Fruit fly (Drosophila melanogaster) whole organism, embryonic: ENCODE data around the gene CG3040.

ENCODE experiments used
- ATbp ChIP-seq: fragments of 200-800 bp; sonication (Bioruptor generic); optimal IDR thresholded peaks from 2 replicates; lab custom pipeline; 2017; ENCODE audit warnings: missing biosample characterization, mild to moderate bottlenecking, missing genetic modification characterization, missing genetic modification reagents
- CG12236 ChIP-seq: fragments of 200-800 bp; sonication (Bioruptor generic); optimal IDR thresholded peaks from 2 replicates; lab custom pipeline; 2016; ENCODE audit warnings: missing biosample characterization, missing genetic modification characterization
- CG1233 ChIP-seq: fragments of 200-800 bp; sonication (Bioruptor generic); optimal IDR thresholded peaks from 4 replicates; lab custom pipeline; 2018; ENCODE audit warnings: missing biosample characterization, mild to moderate bottlenecking, missing genetic modification characterization
- CG12744 ChIP-seq: fragments of 200-800 bp; sonication (Bioruptor generic); optimal IDR thresholded peaks from 2 replicates; lab custom pipeline; 2016; ENCODE audit warnings: missing biosample characterization, missing genetic modification characterization
- CG13424 ChIP-seq: fragments of 200-800 bp; sonication (Bioruptor generic); optimal IDR thresholded peaks from 2 replicates; lab custom pipeline; 2019; ENCODE audit warnings: missing biosample characterization, mild to moderate bottlenecking, missing genetic modification characterization, moderate library complexity
- CG15479 ChIP-seq: fragments of 200-800 bp; sonication (Bioruptor generic); optimal IDR thresholded peaks from 3 replicates; lab custom pipeline; 2019; ENCODE audit warnings: missing biosample characterization, mild to moderate bottlenecking, missing genetic modification characterization, moderate library complexity
- CG15601 ChIP-seq: fragments of 200-800 bp; sonication (Bioruptor generic); optimal IDR thresholded peaks from 3 replicates; lab custom pipeline; 2019; ENCODE audit warnings: missing biosample characterization, mild to moderate bottlenecking, missing genetic modification characterization, moderate library complexity
- CG17361 ChIP-seq: fragments of 200-800 bp; sonication (Bioruptor generic); IDR thresholded peaks from 3 replicates; pipeline ENCODE4 v1.3.6; 2022; ENCODE audit warnings: missing biosample characterization, missing genetic modification characterization
- CG17385 ChIP-seq: fragments of 200-800 bp; sonication (Bioruptor generic); optimal IDR thresholded peaks from 3 replicates; lab custom pipeline; 2018; ENCODE audit warnings: missing biosample characterization, mild to moderate bottlenecking, missing genetic modification characterization
- CG33557 ChIP-seq: fragments of 200-800 bp; sonication (Bioruptor generic); optimal IDR thresholded peaks from 2 replicates; lab custom pipeline; 2019; ENCODE audit warnings: missing biosample characterization, mild to moderate bottlenecking, missing genetic modification characterization, moderate library complexity
- CG3407 ChIP-seq: fragments of 200-800 bp; sonication (Bioruptor generic); optimal IDR thresholded peaks from 2 replicates; lab custom pipeline; 2018; ENCODE audit warnings: missing biosample characterization, mild to moderate bottlenecking, missing genetic modification characterization
- CG34376 ChIP-seq: fragments of 200-800 bp; sonication (Bioruptor generic); optimal IDR thresholded peaks from 2 replicates; lab custom pipeline; 2018; ENCODE audit warnings: missing biosample characterization, mild to moderate bottlenecking, missing genetic modification characterization
- CG4820 ChIP-seq: fragments of 200-800 bp; sonication (Bioruptor generic); optimal IDR thresholded peaks from 3 replicates; lab custom pipeline; 2016; ENCODE audit warnings: missing biosample characterization, missing genetic modification characterization
- CG6791 ChIP-seq: fragments of 200-800 bp; sonication (Bioruptor generic); IDR thresholded peaks from 3 replicates; pipeline ENCODE4 v1.3.6; 2022; ENCODE audit warnings: missing biosample characterization, missing genetic modification characterization; ENCODE audit not compliant: partially characterized antibody
- CG6813 ChIP-seq: fragments of 200-800 bp; sonication (Bioruptor generic); optimal IDR thresholded peaks from 2 replicates; lab custom pipeline; 2017; ENCODE audit warnings: missing biosample characterization, missing genetic modification characterization, mild to moderate bottlenecking, moderate library complexity, missing genetic modification reagents
- CG7745 ChIP-seq: fragments of 200-800 bp; sonication (Bioruptor generic); optimal IDR thresholded peaks from 2 replicates; lab custom pipeline; 2018; ENCODE audit warnings: missing biosample characterization, mild to moderate bottlenecking, missing genetic modification characterization, moderate library complexity
- CG8089 ChIP-seq: fragments of 200-800 bp; sonication (Bioruptor generic); optimal IDR thresholded peaks from 3 replicates; lab custom pipeline; 2016; ENCODE audit warnings: missing biosample characterization, missing genetic modification characterization
- CG8388 ChIP-seq: fragments of 200-800 bp; sonication (Bioruptor generic); optimal IDR thresholded peaks from 2 replicates; lab custom pipeline; 2019; ENCODE audit warnings: missing biosample characterization, mild to moderate bottlenecking, missing genetic modification characterization, moderate library complexity
- Doc2 ChIP-seq: fragments of 200-800 bp; sonication (Bioruptor generic); IDR thresholded peaks from 2 replicates; pipeline ENCODE4 v1.3.6; 2022; ENCODE audit warnings: missing biosample characterization, missing genetic modification characterization
- Dref ChIP-seq: fragments of 200-800 bp; sonication (Bioruptor generic); IDR thresholded peaks from 2 replicates; pipeline ENCODE4 v1.3.6; 2022; ENCODE audit warnings: missing biosample characterization, missing genetic modification characterization
- Fer1 ChIP-seq: fragments of 200-800 bp; sonication (Bioruptor generic); optimal IDR thresholded peaks from 2 replicates; lab custom pipeline; 2017; ENCODE audit warnings: missing biosample characterization, mild to moderate bottlenecking, missing genetic modification characterization
- Hand ChIP-seq: fragments of 200-800 bp; sonication (Bioruptor generic); optimal IDR thresholded peaks from 2 replicates; lab custom pipeline; 2017; ENCODE audit warnings: mild to moderate bottlenecking, missing biosample characterization, missing genetic modification reagents, missing genetic modification characterization
- Med ChIP-seq: fragments of 200-800 bp; sonication (Bioruptor generic); peaks from one replicate; lab custom pipeline; 2016; ENCODE audit warnings: missing biosample characterization, missing genetic modification characterization, mild to moderate bottlenecking, inconsistent platforms, moderate library complexity
- Meics ChIP-seq: fragments of 200-800 bp; sonication (Bioruptor generic); optimal IDR thresholded peaks from 2 replicates; lab custom pipeline; 2017; ENCODE audit warnings: missing biosample characterization, mild to moderate bottlenecking, missing genetic modification characterization
- Pdp1 ChIP-seq, 2 experiments: fragments of 200-800 bp; sonication (Bioruptor generic); optimal IDR thresholded peaks; 3 replicates each; lab custom pipeline; 2016; ENCODE audit warnings: missing biosample characterization in 2 of 2, missing genetic modification characterization in 2 of 2, mild to moderate bottlenecking in 1 of 2, moderate library complexity in 1 of 2
- Scr ChIP-seq: fragments of 200-800 bp; sonication (Bioruptor generic); IDR thresholded peaks from 2 replicates; pipeline ENCODE4 v1.3.6; 2022; ENCODE audit warnings: missing biosample characterization, missing genetic modification characterization; ENCODE audit not compliant: partially characterized antibody
- bcd ChIP-seq: fragments of 200-800 bp; sonication (Bioruptor generic); optimal IDR thresholded peaks from 2 replicates; lab custom pipeline; 2017; ENCODE audit warnings: missing biosample characterization, mild to moderate bottlenecking, missing genetic modification characterization
- bowl ChIP-seq: fragments of 200-800 bp; sonication (Bioruptor generic); IDR thresholded peaks from 2 replicates; pipeline ENCODE4 v1.3.6; 2022; ENCODE audit warnings: missing biosample characterization, missing genetic modification characterization
- ci ChIP-seq: fragments of 200-800 bp; sonication (Bioruptor generic); IDR thresholded peaks from 3 replicates; pipeline ENCODE4 v1.3.6; 2022; ENCODE audit warnings: missing biosample characterization, missing genetic modification characterization
- dmrt11E ChIP-seq: fragments of 200-800 bp; sonication (Bioruptor generic); optimal IDR thresholded peaks from 3 replicates; lab custom pipeline; 2018; ENCODE audit warnings: missing biosample characterization, mild to moderate bottlenecking, missing genetic modification characterization, moderate library complexity
- eve ChIP-seq, 2 experiments: fragments of >200 bp; optimal IDR thresholded peaks; 2 replicates each; lab custom pipeline; 2017; ENCODE audit warnings: missing biosample characterization in 2 of 2, missing genetic modification characterization in 2 of 2
- gro ChIP-seq: fragments of 200-800 bp; sonication (Bioruptor generic); optimal IDR thresholded peaks from 2 replicates; lab custom pipeline; 2016; ENCODE audit warnings: missing biosample characterization, missing genetic modification characterization
- hb ChIP-seq: fragments of 200-800 bp; sonication (Bioruptor generic); IDR thresholded peaks from 3 replicates; pipeline ENCODE4 v1.3.6; 2022; ENCODE audit warnings: missing biosample characterization, missing genetic modification characterization; ENCODE audit not compliant: partially characterized antibody
- nau ChIP-seq: fragments of 200-800 bp; sonication (Bioruptor generic); optimal IDR thresholded peaks from 3 replicates; lab custom pipeline; 2017; ENCODE audit warnings: missing biosample characterization, mild to moderate bottlenecking, missing genetic modification characterization, missing genetic modification reagents
- odd ChIP-seq: fragments of 200-800 bp; sonication (Bioruptor generic); optimal IDR thresholded peaks from 2 replicates; lab custom pipeline; 2017; ENCODE audit warnings: missing biosample characterization, mild to moderate bottlenecking, missing genetic modification characterization
- phol ChIP-seq: fragments of 200-800 bp; sonication (Bioruptor generic); optimal IDR thresholded peaks from 3 replicates; lab custom pipeline; 2018; ENCODE audit warnings: missing biosample characterization, mild to moderate bottlenecking, missing genetic modification characterization, moderate library complexity
- pum ChIP-seq: fragments of 200-800 bp; sonication (Bioruptor generic); optimal IDR thresholded peaks from 2 replicates; lab custom pipeline; 2016; ENCODE audit warnings: missing biosample characterization, missing genetic modification characterization
- sd ChIP-seq: fragments of 200-800 bp; sonication (Bioruptor generic); optimal IDR thresholded peaks from 3 replicates; lab custom pipeline; 2018; ENCODE audit warnings: missing biosample characterization, mild to moderate bottlenecking, missing genetic modification characterization, moderate library complexity
- sens ChIP-seq: fragments of 200-800 bp; sonication (Bioruptor generic); peaks from one replicate; lab custom pipeline; 2016; ENCODE audit warnings: missing biosample characterization, missing genetic modification characterization
- slp2 ChIP-seq: fragments of 200-800 bp; sonication (Bioruptor generic); optimal IDR thresholded peaks from 2 replicates; lab custom pipeline; 2016; ENCODE audit warnings: missing biosample characterization, missing genetic modification characterization
- sug ChIP-seq: fragments of 200-800 bp; optimal IDR thresholded peaks from 2 replicates; lab custom pipeline; 2019; ENCODE audit warnings: missing biosample characterization, mild to moderate bottlenecking, missing genetic modification characterization, moderate library complexity
- usp ChIP-seq: fragments of >200 bp; optimal IDR thresholded peaks from 2 replicates; lab custom pipeline; 2017; ENCODE audit warnings: missing biosample characterization, missing genetic modification characterization
- wek ChIP-seq: fragments of 200-800 bp; sonication (Bioruptor generic); optimal IDR thresholded peaks from 3 replicates; lab custom pipeline; 2018; ENCODE audit warnings: missing biosample characterization, mild to moderate bottlenecking, missing genetic modification characterization, moderate library complexity
- zf30C ChIP-seq: fragments of 200-800 bp; sonication (Bioruptor generic); optimal IDR thresholded peaks from 3 replicates; lab custom pipeline; 2018; ENCODE audit warnings: missing biosample characterization, mild to moderate bottlenecking, missing genetic modification characterization
- zfh2 ChIP-seq: fragments of 200-800 bp; sonication (Bioruptor generic); optimal IDR thresholded peaks from 2 replicates; lab custom pipeline; 2016; ENCODE audit warnings: missing biosample characterization, missing genetic modification characterization

CG3040 gene

DNA sequence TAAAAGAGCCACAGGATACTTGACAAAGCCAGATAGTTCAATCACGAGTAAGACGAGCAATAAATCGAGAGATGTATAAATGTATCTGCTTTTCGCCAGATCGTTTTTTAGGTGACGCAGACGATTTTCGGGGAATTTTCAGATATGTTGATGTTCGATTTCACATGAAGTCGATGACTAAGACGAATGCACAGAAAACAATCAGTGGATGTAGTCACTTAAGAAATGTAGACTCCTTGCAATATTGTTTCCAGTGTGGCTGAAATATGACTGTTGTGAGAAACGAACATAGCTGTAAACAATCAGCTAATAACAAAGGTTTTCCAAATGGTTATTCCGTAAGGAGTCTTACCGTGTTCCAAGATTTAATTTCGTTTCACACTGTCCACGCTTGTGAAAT, 22.9 kb upstream of the CG3040 start:
- TF ChIP-seq hb (GFP tag; lab: Robert Waterston, UW) (no peak), pum (no peak), sens (GFP tag; lab: Kevin White, UChicago) (peak; percentile 13), Med (GFP tag; lab: Kevin White, UChicago) (peak; percentile 67), phol (tag; lab: Kevin White, UChicago) (no peak), eve (GFP tag; optimal IDR thresholded peaks at IDR 0.05; lab: Kevin White, UChicago) (peak in 1 of 2 experiments; percentile 2), zf30C (GFP tag; lab: Kevin White, UChicago) (peak; percentile 73)

- TF ChIP-seq Doc2 (GFP tag; lab: Robert Waterston, UW) (no peak), Med (GFP tag; lab: Kevin White, UChicago) (peak; percentile 48)
Measured at dm6 chrX:6995258-6995657, 22.1 kb upstream of the CG3040 start.

DNA sequence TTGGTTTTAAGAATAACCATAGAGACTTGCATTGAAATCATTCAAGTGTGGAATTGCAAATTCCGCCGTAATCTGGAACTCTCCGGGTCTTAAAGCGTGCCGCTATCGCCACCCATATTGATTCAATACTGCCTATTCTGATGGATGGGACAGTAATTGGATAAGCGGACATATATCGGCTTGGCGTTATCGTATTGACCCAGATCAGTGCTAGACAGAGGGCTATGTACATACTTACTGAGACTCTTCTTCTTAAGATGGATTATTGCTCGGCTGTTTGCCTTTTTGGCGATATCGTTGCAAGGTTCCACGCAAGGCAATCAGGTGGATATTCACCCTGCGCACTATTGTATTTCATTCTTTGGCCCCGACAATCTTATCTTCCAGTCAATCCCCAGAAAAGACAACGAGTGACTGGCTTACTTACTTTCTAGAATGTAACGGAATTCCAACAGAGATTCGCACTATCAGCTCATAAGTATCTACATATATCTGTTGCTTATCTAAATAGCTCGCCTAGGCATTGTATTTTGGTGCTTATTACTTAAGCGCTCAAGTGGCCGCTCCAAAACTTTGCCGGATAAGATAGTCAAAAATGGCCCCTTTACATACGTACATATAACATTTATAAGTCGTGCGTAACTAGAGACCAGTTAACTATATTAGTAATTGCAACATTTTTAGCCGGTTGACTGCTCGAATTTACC, 21.4 kb upstream of the CG3040 start:
- TF ChIP-seq usp (GFP tag; lab: Kevin White, UChicago) (no peak), Scr (GFP tag; lab: Robert Waterston, UW) (no peak), CG33557 (GFP tag; lab: Kevin White, UChicago) (peak; percentile 43), Fer1 (GFP tag; lab: Kevin White, UChicago) (no peak), Dref (GFP tag; lab: Robert Waterston, UW) (no peak), gro (GFP tag; lab: Kevin White, UChicago) (no peak), ci (0 out of 3 replicates have a peak, but pooled peaks have one; percentile 22), CG12744 (GFP tag; lab: Kevin White, UChicago) (no peak), CG17385 (peak; percentile 13), sd (tag; lab: Kevin White, UChicago) (peak; percentile 79), CG3407 (GFP tag; lab: Kevin White, UChicago) (peak; percentile 19), wek (GFP tag; lab: Kevin White, UChicago) (peak; percentile 43), pum (no peak), Hand (peak; percentile 14), CG6791 (no peak), sug (peak; percentile 24), dmrt11E (peak; percentile 22), CG4820 (no peak), sens (GFP tag; lab: Kevin White, UChicago) (peak; percentile 60), CG1233 (peak; percentile 6), CG17361 (GFP tag; lab: Robert Waterston, UW) (no peak), slp2 (GFP tag; lab: Kevin White, UChicago) (no peak), CG13424 (tag; lab: Kevin White, UChicago) (peak; percentile 20), CG34376 (peak; percentile 54), zfh2 (GFP tag; lab: Kevin White, UChicago) (no peak), bcd (GFP tag; lab: Kevin White, UChicago) (no peak), Pdp1 (GFP tag; optimal IDR thresholded peaks at IDR 0.05; lab: Kevin White, UChicago) (peak in 1 of 2 experiments; percentile 22), CG8388 (GFP tag; lab: Kevin White, UChicago) (no peak), CG7745 (tag; lab: Kevin White, UChicago) (peak; percentile 26), CG8089 (no peak), CG6813 (peak; percentile 40), bowl (no peak), CG15601 (tag; lab: Kevin White, UChicago) (peak; percentile 42), odd (GFP tag; lab: Kevin White, UChicago) (peak; percentile 40), Meics (GFP tag; lab: Kevin White, UChicago) (no peak), nau (GFP tag; lab: Kevin White, UChicago) (no peak), ATbp (GFP tag; lab: Kevin White, UChicago) (peak; percentile 29), CG12236 (GFP tag; lab: Kevin White, UChicago) (peak; percentile 5), CG15479 (GFP tag; lab: Kevin White, UChicago) (peak; percentile 99)
